Fruit fly (Drosophila melanogaster) whole organism, embryonic: Measurements from ENCODE around the gene Adgf-D.
A peak's percentile ranks its signal among the peaks of the same experiment; 100 is the strongest.

ENCODE experiments used
- Abd-B ChIP-seq: fragments of 200-800 bp; sonication (Bioruptor generic); optimal IDR thresholded peaks from 2 replicates; lab custom pipeline; 2018; ENCODE audit warnings: missing biosample characterization, mild to moderate bottlenecking, missing genetic modification characterization, moderate library complexity
- Ada2b ChIP-seq: fragments of 200-800 bp; sonication (Bioruptor generic); IDR thresholded peaks from 2 replicates; pipeline ENCODE4 v1.3.6; 2022; ENCODE audit warnings: missing biosample characterization, missing genetic modification characterization
- CG10543 ChIP-seq: fragments of 200-800 bp; sonication (Bioruptor generic); optimal IDR thresholded peaks from 3 replicates; lab custom pipeline; 2017; ENCODE audit warnings: missing biosample characterization, mild to moderate bottlenecking, missing genetic modification characterization, moderate library complexity
- CG10959 ChIP-seq: fragments of 200-800 bp; sonication (Bioruptor generic); IDR thresholded peaks from 2 replicates; pipeline ENCODE4 v1.3.6; 2022; ENCODE audit warnings: missing biosample characterization, missing genetic modification characterization
- CG11085 ChIP-seq: fragments of 200-800 bp; sonication (Bioruptor generic); IDR thresholded peaks from 2 replicates; pipeline ENCODE4 v1.3.6; 2022; ENCODE audit warnings: missing biosample characterization, missing genetic modification characterization
- CG12155 ChIP-seq: fragments of 200-800 bp; sonication (Bioruptor generic); optimal IDR thresholded peaks from 3 replicates; lab custom pipeline; 2016; ENCODE audit warnings: missing biosample characterization, missing genetic modification characterization
- CG12391 ChIP-seq: fragments of 200-800 bp; sonication (Bioruptor generic); optimal IDR thresholded peaks from 3 replicates; lab custom pipeline; 2018; ENCODE audit warnings: missing biosample characterization, mild to moderate bottlenecking, missing genetic modification characterization, moderate library complexity
- CG13123 ChIP-seq: fragments of 200-800 bp; sonication (Bioruptor generic); optimal IDR thresholded peaks from 2 replicates; lab custom pipeline; 2016; ENCODE audit warnings: missing biosample characterization, missing genetic modification characterization
- CG13287 ChIP-seq: fragments of 200-800 bp; sonication (Bioruptor generic); IDR thresholded peaks from 2 replicates; pipeline ENCODE4 v1.3.6; 2022; ENCODE audit warnings: missing biosample characterization, missing genetic modification characterization; ENCODE audit not compliant: partially characterized antibody
- CG13424 ChIP-seq: fragments of 200-800 bp; sonication (Bioruptor generic); optimal IDR thresholded peaks from 2 replicates; lab custom pipeline; 2019; ENCODE audit warnings: missing biosample characterization, mild to moderate bottlenecking, missing genetic modification characterization, moderate library complexity
- CG14014 ChIP-seq: fragments of 200-800 bp; sonication (Bioruptor generic); IDR thresholded peaks from 2 replicates; pipeline ENCODE4 v1.3.6; 2022; ENCODE audit warnings: missing biosample characterization, missing genetic modification characterization
- CG14710 ChIP-seq: fragments of 200-800 bp; sonication (Bioruptor generic); optimal IDR thresholded peaks from 3 replicates; lab custom pipeline; 2019; ENCODE audit warnings: missing biosample characterization, mild to moderate bottlenecking, missing genetic modification characterization, moderate library complexity
- CG1647 ChIP-seq: fragments of 200-800 bp; sonication (Bioruptor generic); optimal IDR thresholded peaks from 3 replicates; lab custom pipeline; 2016; ENCODE audit warnings: missing biosample characterization, missing genetic modification characterization
- CG17568 ChIP-seq: fragments of 200-800 bp; sonication (Bioruptor generic); optimal IDR thresholded peaks from 2 replicates; lab custom pipeline; 2018; ENCODE audit warnings: missing biosample characterization, mild to moderate bottlenecking, missing genetic modification characterization, moderate library complexity
- CG17829 ChIP-seq: fragments of 200-800 bp; optimal IDR thresholded peaks from 2 replicates; lab custom pipeline; 2019; ENCODE audit warnings: missing biosample characterization, mild to moderate bottlenecking, missing genetic modification characterization, moderate library complexity
- CG2199 ChIP-seq: fragments of 200-800 bp; sonication (Bioruptor generic); IDR thresholded peaks from 3 replicates; pipeline ENCODE4 v1.3.6; 2022; ENCODE audit warnings: missing biosample characterization, missing genetic modification characterization
- CG31388 ChIP-seq: fragments of 200-800 bp; sonication (Bioruptor generic); optimal IDR thresholded peaks from 2 replicates; lab custom pipeline; 2016; ENCODE audit warnings: missing biosample characterization, missing genetic modification characterization
- CG31441 ChIP-seq: fragments of 200-800 bp; sonication (Bioruptor generic); IDR thresholded peaks from 2 replicates; pipeline ENCODE4 v1.3.6; 2022; ENCODE audit warnings: missing biosample characterization, missing genetic modification characterization
- CG4854 ChIP-seq: fragments of 200-800 bp; sonication (Bioruptor generic); optimal IDR thresholded peaks from 2 replicates; lab custom pipeline; 2016; ENCODE audit warnings: missing biosample characterization, missing genetic modification characterization, inconsistent platforms
- CG6765 ChIP-seq: fragments of 200-800 bp; sonication (Bioruptor generic); optimal IDR thresholded peaks from 3 replicates; lab custom pipeline; 2017; ENCODE audit warnings: missing biosample characterization, mild to moderate bottlenecking, missing genetic modification characterization
- CG6854 ChIP-seq: fragments of 200-800 bp; sonication (Bioruptor generic); optimal IDR thresholded peaks from 3 replicates; lab custom pipeline; 2017; ENCODE audit warnings: missing biosample characterization, mild to moderate bottlenecking, missing genetic modification characterization
- CG7271 ChIP-seq: fragments of 200-800 bp; sonication (Bioruptor generic); optimal IDR thresholded peaks from 2 replicates; lab custom pipeline; 2018; ENCODE audit warnings: missing biosample characterization, mild to moderate bottlenecking, missing genetic modification characterization, moderate library complexity
- CG9609 ChIP-seq: fragments of 200-800 bp; sonication (Bioruptor generic); optimal IDR thresholded peaks from 3 replicates; lab custom pipeline; 2016; ENCODE audit warnings: missing biosample characterization, missing genetic modification characterization
- CG9876 ChIP-seq: fragments of 200-800 bp; sonication (Bioruptor generic); optimal IDR thresholded peaks from 2 replicates; lab custom pipeline; 2016; ENCODE audit warnings: missing biosample characterization, missing genetic modification characterization
- H15 ChIP-seq: fragments of 200-800 bp; sonication (Bioruptor generic); IDR thresholded peaks from 3 replicates; pipeline ENCODE4 v1.3.6; 2022; ENCODE audit warnings: missing biosample characterization, missing genetic modification characterization
- Hmx ChIP-seq: fragments of 200-800 bp; sonication (Bioruptor generic); optimal IDR thresholded peaks from 2 replicates; lab custom pipeline; 2016; ENCODE audit warnings: missing biosample characterization, missing genetic modification characterization
- Med ChIP-seq: fragments of 200-800 bp; sonication (Bioruptor generic); peaks from one replicate; lab custom pipeline; 2016; ENCODE audit warnings: missing biosample characterization, missing genetic modification characterization, mild to moderate bottlenecking, inconsistent platforms, moderate library complexity
- Oli ChIP-seq: fragments of 200-800 bp; sonication (Bioruptor generic); optimal IDR thresholded peaks from 2 replicates; lab custom pipeline; 2018; ENCODE audit warnings: missing biosample characterization, mild to moderate bottlenecking, missing genetic modification characterization, moderate library complexity
- Pdp1 ChIP-seq, 2 experiments: fragments of 200-800 bp; sonication (Bioruptor generic); optimal IDR thresholded peaks; 3 replicates each; lab custom pipeline; 2016; ENCODE audit warnings: missing biosample characterization in 2 of 2, missing genetic modification characterization in 2 of 2, mild to moderate bottlenecking in 1 of 2, moderate library complexity in 1 of 2
- Ssrp ChIP-seq: fragments of 200-800 bp; sonication (Bioruptor generic); optimal IDR thresholded peaks from 2 replicates; lab custom pipeline; 2018; ENCODE audit warnings: missing biosample characterization, mild to moderate bottlenecking, missing genetic modification characterization, moderate library complexity
- ap ChIP-seq: fragments of 200-800 bp; sonication (Bioruptor generic); IDR thresholded peaks from 2 replicates; pipeline ENCODE4 v1.3.6; 2022; ENCODE audit warnings: missing biosample characterization, missing genetic modification characterization
- ara ChIP-seq: fragments of 200-800 bp; sonication (Bioruptor generic); IDR thresholded peaks from 2 replicates; pipeline ENCODE4 v1.3.6; 2022; ENCODE audit warnings: missing biosample characterization, missing genetic modification characterization
- cato ChIP-seq: fragments of 200-800 bp; sonication (Bioruptor generic); optimal IDR thresholded peaks from 2 replicates; lab custom pipeline; 2016; ENCODE audit warnings: missing biosample characterization, missing genetic modification characterization, borderline replicate concordance
- cg ChIP-seq: fragments of 200-800 bp; sonication (Bioruptor generic); optimal IDR thresholded peaks from 3 replicates; lab custom pipeline; 2019; ENCODE audit warnings: missing biosample characterization, mild to moderate bottlenecking, missing genetic modification characterization, moderate library complexity
- chinmo ChIP-seq: fragments of 200-800 bp; sonication (Bioruptor generic); IDR thresholded peaks from 4 replicates; pipeline ENCODE4 v1.3.6; 2022; ENCODE audit warnings: missing biosample characterization, missing genetic modification characterization; ENCODE audit not compliant: partially characterized antibody
- corto ChIP-seq: fragments of 200-800 bp; sonication (Bioruptor generic); optimal IDR thresholded peaks from 2 replicates; lab custom pipeline; 2016; ENCODE audit warnings: missing biosample characterization, mild to moderate bottlenecking, missing genetic modification characterization, moderate library complexity
- crol ChIP-seq: fragments of 200-800 bp; sonication (Bioruptor generic); IDR thresholded peaks from 2 replicates; pipeline ENCODE4 v1.3.6; 2022; ENCODE audit warnings: missing biosample characterization, missing genetic modification characterization
- danr ChIP-seq: fragments of 200-800 bp; sonication (Bioruptor generic); IDR thresholded peaks from 2 replicates; pipeline ENCODE4 v1.3.6; 2022; ENCODE audit warnings: missing biosample characterization, missing genetic modification characterization
- grau ChIP-seq: fragments of 200-800 bp; optimal IDR thresholded peaks from 3 replicates; lab custom pipeline; 2019; ENCODE audit warnings: missing biosample characterization, mild to moderate bottlenecking, missing genetic modification characterization, moderate library complexity
- grn ChIP-seq: fragments of 200-800 bp; sonication (Bioruptor generic); optimal IDR thresholded peaks from 3 replicates; lab custom pipeline; 2017; ENCODE audit warnings: missing biosample characterization, missing genetic modification characterization
- jumu ChIP-seq: fragments of 200-800 bp; sonication (Bioruptor generic); optimal IDR thresholded peaks from 3 replicates; lab custom pipeline; 2016; ENCODE audit warnings: missing biosample characterization, missing genetic modification characterization
- pb ChIP-seq: fragments of 200-800 bp; sonication (Bioruptor generic); optimal IDR thresholded peaks from 3 replicates; lab custom pipeline; 2016; ENCODE audit warnings: missing biosample characterization, missing genetic modification characterization
- sisA ChIP-seq: fragments of 200-800 bp; sonication (Bioruptor generic); IDR thresholded peaks from 2 replicates; pipeline ENCODE4 v1.3.6; 2022; ENCODE audit warnings: missing biosample characterization, missing genetic modification characterization
- stwl ChIP-seq: fragments of 200-800 bp; sonication (Bioruptor generic); optimal IDR thresholded peaks from 3 replicates; lab custom pipeline; 2018; ENCODE audit warnings: missing biosample characterization, mild to moderate bottlenecking, missing genetic modification characterization, moderate library complexity
- tup ChIP-seq: fragments of 200-800 bp; sonication (Bioruptor generic); optimal IDR thresholded peaks from 2 replicates; lab custom pipeline; 2016; ENCODE audit warnings: missing biosample characterization, mild to moderate bottlenecking, missing genetic modification characterization, moderate library complexity
- twi ChIP-seq: fragments of 200-800 bp; optimal IDR thresholded peaks from 2 replicates; lab custom pipeline; 2019; ENCODE audit warnings: missing biosample characterization, mild to moderate bottlenecking, missing genetic modification characterization, moderate library complexity
- unc-4 ChIP-seq: fragments of 200-800 bp; sonication (Bioruptor generic); IDR thresholded peaks from 2 replicates; pipeline ENCODE4 v1.3.6; 2022; ENCODE audit warnings: missing biosample characterization, missing genetic modification characterization; ENCODE audit not compliant: partially characterized antibody

Gene Adgf-D

dm6 chr3R:13721998-13722397, 16.8 kb upstream of the Adgf-D start:
- peak in 1 of 2 experiments; percentile 91 for TF ChIP-seq Pdp1 (GFP tag; optimal IDR thresholded peaks at IDR 0.05; lab: Kevin White, UChicago)
- TF ChIP-seq ap (GFP tag; lab: Robert Waterston, UW) = no peak
- TF ChIP-seq sisA = no peak

- TF ChIP-seq CG31441 (GFP tag; lab: Robert Waterston, UW) = no peak
- TF ChIP-seq stwl = no peak
- TF ChIP-seq CG17829 (tag; lab: Kevin White, UChicago) = peak; percentile 77
- TF ChIP-seq pb (GFP tag; lab: Kevin White, UChicago) = no peak
- TF ChIP-seq CG7271 = no peak
- 0 out of 2 replicates have a peak, but pooled peaks have one; percentile 12 for TF ChIP-seq CG10959 (GFP tag; lab: Robert Waterston, UW)
- no peak for TF ChIP-seq Abd-B (GFP tag; lab: Kevin White, UChicago)
These were observed 15.6 kb upstream of the Adgf-D start for dm6 chr3R:13720798-13721197.

dm6 chr3R:13719053-13719452, 13.9 kb upstream of the Adgf-D start:
- TF ChIP-seq CG6854 (GFP tag; lab: Kevin White, UChicago) (no peak), Med (peak; percentile 65), CG31388 (GFP tag; lab: Kevin White, UChicago) (no peak), unc-4 (GFP tag; lab: Robert Waterston, UW) (no peak), CG13287 (no peak), CG14014 (GFP tag; lab: Robert Waterston, UW) (no peak), CG12391 (tag; lab: Kevin White, UChicago) (no peak), CG11085 (GFP tag; lab: Robert Waterston, UW) (no peak), jumu (GFP tag; lab: Kevin White, UChicago) (no peak), Ada2b (GFP tag; lab: Robert Waterston, UW) (no peak), crol (peak; percentile 28), CG14710 (tag; lab: Kevin White, UChicago) (no peak), grau (no peak), cg (GFP tag; lab: Kevin White, UChicago) (no peak), CG1647 (GFP tag; lab: Kevin White, UChicago) (no peak), twi (peak; percentile 98), CG6765 (GFP tag; lab: Kevin White, UChicago) (no peak), ara (GFP tag; lab: Robert Waterston, UW) (0 out of 2 replicates have a peak, but pooled peaks have one; percentile 10), cato (GFP tag; lab: Kevin White, UChicago) (no peak), sisA (no peak), CG17568 (GFP tag; lab: Kevin White, UChicago) (no peak), CG10543 (GFP tag; lab: Kevin White, UChicago) (no peak), CG9876 (no peak), CG4854 (no peak), chinmo (GFP tag; lab: Robert Waterston, UW) (0 out of 4 replicates have a peak, but pooled peaks have one; percentile 32), CG17829 (tag; lab: Kevin White, UChicago) (no peak), CG9609 (no peak), danr (GFP tag; lab: Robert Waterston, UW) (no peak), CG13123 (GFP tag; lab: Kevin White, UChicago) (no peak), H15 (GFP tag; lab: Robert Waterston, UW) (no peak), CG13424 (tag; lab: Kevin White, UChicago) (no peak), CG2199 (GFP tag; lab: Robert Waterston, UW) (peak; percentile 74; the same call in 1 of the 3 replicates), CG12155 (GFP tag; lab: Kevin White, UChicago) (no peak), Hmx (GFP tag; lab: Kevin White, UChicago) (no peak), corto (GFP tag; lab: Kevin White, UChicago) (no peak), Ssrp (tag; lab: Kevin White, UChicago) (no peak), grn (GFP tag; lab: Kevin White, UChicago) (no peak), tup (no peak), Oli (no peak)
